Fruit fly (Drosophila melanogaster) whole organism, pupa: ENCODE measurements around the gene GXIVsPLA2.

Experiments used
- CG10348 ChIP-seq: fragments of 200-800 bp; sonication (Bioruptor generic); IDR thresholded peaks from 2 replicates; pipeline ENCODE4 v1.3.6; 2022; ENCODE audit warnings: missing biosample characterization, missing genetic modification characterization
- CG12605 ChIP-seq: fragments of 200-800 bp; sonication (Bioruptor generic); IDR thresholded peaks from 2 replicates; pipeline ENCODE4 v1.3.6; 2022; ENCODE audit warnings: missing biosample characterization, missing genetic modification characterization
- CG13204 ChIP-seq: fragments of 200-800 bp; sonication (Bioruptor generic); optimal IDR thresholded peaks from 2 replicates; lab custom pipeline; 2018; ENCODE audit warnings: missing biosample characterization, mild to moderate bottlenecking, missing genetic modification characterization, moderate library complexity
- CG14655 ChIP-seq: fragments of 200-800 bp; sonication (Bioruptor generic); optimal IDR thresholded peaks from 3 replicates; lab custom pipeline; 2017; ENCODE audit warnings: mild to moderate bottlenecking, missing biosample characterization, missing genetic modification reagents, missing genetic modification characterization
- CG15710 ChIP-seq: fragments of 200-800 bp; sonication (Bioruptor generic); optimal IDR thresholded peaks from 2 replicates; lab custom pipeline; 2018; ENCODE audit warnings: missing biosample characterization, mild to moderate bottlenecking, missing genetic modification characterization, moderate library complexity
- CG17806 ChIP-seq: fragments of 200-800 bp; sonication (Bioruptor generic); optimal IDR thresholded peaks from 2 replicates; lab custom pipeline; 2018; ENCODE audit warnings: missing biosample characterization, mild to moderate bottlenecking, missing genetic modification characterization, moderate library complexity
- CG32121 ChIP-seq: fragments of 200-800 bp; sonication (Bioruptor generic); IDR thresholded peaks from 2 replicates; pipeline ENCODE4 v1.3.6; 2022; ENCODE audit warnings: missing biosample characterization, missing genetic modification characterization
- CG34367 ChIP-seq: fragments of 200-800 bp; sonication (Bioruptor generic); optimal IDR thresholded peaks from 2 replicates; lab custom pipeline; 2018; ENCODE audit warnings: missing biosample characterization, mild to moderate bottlenecking, missing genetic modification characterization
- CG4496 ChIP-seq: fragments of 200-800 bp; sonication (Bioruptor generic); IDR thresholded peaks from 3 replicates; pipeline ENCODE4 v1.3.6; 2022; ENCODE audit warnings: missing biosample characterization, missing genetic modification characterization
- CG8159 ChIP-seq: fragments of 200-800 bp; sonication (Bioruptor generic); optimal IDR thresholded peaks from 3 replicates; lab custom pipeline; 2018; ENCODE audit warnings: missing biosample characterization, mild to moderate bottlenecking, missing genetic modification characterization, moderate library complexity
- CG8301 ChIP-seq: fragments of 200-800 bp; sonication (Bioruptor generic); optimal IDR thresholded peaks from 2 replicates; lab custom pipeline; 2018; ENCODE audit warnings: missing biosample characterization, mild to moderate bottlenecking, missing genetic modification characterization
- CG9948 ChIP-seq: fragments of 200-800 bp; sonication (Bioruptor generic); optimal IDR thresholded peaks from 2 replicates; lab custom pipeline; 2018; ENCODE audit warnings: missing biosample characterization, mild to moderate bottlenecking, missing genetic modification characterization, moderate library complexity
- D1 ChIP-seq: fragments of 200-800 bp; sonication (Bioruptor generic); optimal IDR thresholded peaks from 2 replicates; lab custom pipeline; 2018; ENCODE audit warnings: missing biosample characterization, mild to moderate bottlenecking, missing genetic modification characterization, moderate library complexity
- EcR ChIP-seq: fragments of 200-800 bp; sonication (Bioruptor generic); optimal IDR thresholded peaks from 3 replicates; lab custom pipeline; 2019; ENCODE audit warnings: missing biosample characterization, missing genetic modification characterization, mild to moderate bottlenecking, moderate library complexity, missing genetic modification reagents
- Ets98B ChIP-seq: fragments of 200-800 bp; sonication (Bioruptor generic); IDR thresholded peaks from 2 replicates; pipeline ENCODE4 v1.3.6; 2022; ENCODE audit warnings: missing biosample characterization, missing genetic modification characterization
- Pif1A ChIP-seq: fragments of 200-800 bp; sonication (Bioruptor generic); optimal IDR thresholded peaks from 3 replicates; lab custom pipeline; 2016; ENCODE audit warnings: missing biosample characterization, missing genetic modification characterization
- Pif1B ChIP-seq: fragments of 200-800 bp; sonication (Bioruptor generic); optimal IDR thresholded peaks from 3 replicates; lab custom pipeline; 2016; ENCODE audit warnings: missing biosample characterization, missing genetic modification characterization
- Snoo ChIP-seq: fragments of 200-800 bp; sonication (Bioruptor generic); optimal IDR thresholded peaks from 3 replicates; lab custom pipeline; 2017; ENCODE audit warnings: missing biosample characterization, mild to moderate bottlenecking, missing genetic modification characterization, inconsistent platforms
- fd96Ca ChIP-seq: fragments of 200-800 bp; sonication (Bioruptor generic); IDR thresholded peaks from 3 replicates; pipeline ENCODE4 v1.3.6; 2022; ENCODE audit warnings: missing biosample characterization, missing genetic modification characterization
- gl ChIP-seq: fragments of 200-800 bp; sonication (Bioruptor generic); optimal IDR thresholded peaks from 2 replicates; lab custom pipeline; 2018; ENCODE audit warnings: missing biosample characterization, mild to moderate bottlenecking, missing genetic modification characterization
- rn ChIP-seq: fragments of 200-800 bp; sonication (Bioruptor generic); IDR thresholded peaks from 2 replicates; pipeline ENCODE4 v1.3.6; 2022; ENCODE audit warnings: missing biosample characterization, missing genetic modification characterization

GXIVsPLA2 gene

dm6 chr3L:15999358-16000005 is 44.6 kb downstream of the GXIVsPLA2 start:
- TF ChIP-seq CG17806 (tag; lab: Kevin White, UChicago), result peak; percentile 3
- no peak for TF ChIP-seq Ets98B (GFP tag; lab: Robert Waterston, UW)
- no peak for TF ChIP-seq CG13204 (GFP tag; lab: Kevin White, UChicago)

dm6 chr3L:16001164-16001679 is 46.3 kb downstream of the GXIVsPLA2 start:
- peak; percentile 74 for TF ChIP-seq CG14655 (GFP tag; lab: Kevin White, UChicago)
- TF ChIP-seq fd96Ca, result no peak
- peak; percentile 77 for TF ChIP-seq Ets98B (GFP tag; lab: Robert Waterston, UW)
- peak; percentile 73 for TF ChIP-seq CG8301 (tag; lab: Kevin White, UChicago)
- TF ChIP-seq CG17806 (tag; lab: Kevin White, UChicago), result peak; percentile 10
- TF ChIP-seq CG10348, result peak; percentile 60; the same call in 1 of the 2 replicates
- TF ChIP-seq CG32121 (GFP tag; lab: Robert Waterston, UW), result peak; percentile 88
- no peak for TF ChIP-seq D1 (tag; lab: Kevin White, UChicago)
- TF ChIP-seq Pif1A (GFP tag; lab: Kevin White, UChicago), result peak; percentile 62
- TF ChIP-seq CG12605, result peak; percentile 30; the same call in 1 of the 2 replicates
- peak; percentile 27 for TF ChIP-seq CG15710
- TF ChIP-seq CG34367, result no peak

- TF ChIP-seq rn (GFP tag; lab: Robert Waterston, UW), result no peak
- peak; percentile 60 for TF ChIP-seq Pif1A (GFP tag; lab: Kevin White, UChicago)
- TF ChIP-seq CG8301 (tag; lab: Kevin White, UChicago), result peak; percentile 52
- TF ChIP-seq Ets98B (GFP tag; lab: Robert Waterston, UW), result peak; percentile 62
- TF ChIP-seq Pif1B (GFP tag; lab: Kevin White, UChicago), result peak; percentile 37
- no peak for TF ChIP-seq CG10348
- TF ChIP-seq CG14655 (GFP tag; lab: Kevin White, UChicago), result peak; percentile 62
- TF ChIP-seq CG17806 (tag; lab: Kevin White, UChicago), result peak; percentile 12
- peak; percentile 32 for TF ChIP-seq CG15710
- no peak for TF ChIP-seq CG8159 (tag; lab: Kevin White, UChicago)
- peak; percentile 84 for TF ChIP-seq CG12605
- TF ChIP-seq CG9948 (tag; lab: Kevin White, UChicago), result peak; percentile 1
- TF ChIP-seq D1 (tag; lab: Kevin White, UChicago), result no peak
- no peak for TF ChIP-seq Snoo (tag; lab: Kevin White, UChicago)
- peak; percentile 26 for TF ChIP-seq CG34367
- peak; percentile 78 for TF ChIP-seq gl
- TF ChIP-seq CG13204 (GFP tag; lab: Kevin White, UChicago), result peak; percentile 41
- TF ChIP-seq EcR (GFP tag; lab: Kevin White, UChicago), result no peak
- no peak; the same call in 1 of the 3 replicates for TF ChIP-seq fd96Ca
- peak; percentile 48; the same call in 1 of the 2 replicates for TF ChIP-seq CG32121 (GFP tag; lab: Robert Waterston, UW)
- TF ChIP-seq CG4496 (GFP tag; lab: Robert Waterston, UW), result no peak
Measured at dm6 chr3L:16002116-16002716, 47.3 kb downstream of the GXIVsPLA2 start.

- peak; percentile 28 for TF ChIP-seq EcR (GFP tag; lab: Kevin White, UChicago)
- TF ChIP-seq CG10348, result no peak
- peak; percentile 57; the same call in 1 of the 3 replicates for TF ChIP-seq CG4496 (GFP tag; lab: Robert Waterston, UW)
- TF ChIP-seq D1 (tag; lab: Kevin White, UChicago), result peak; percentile 11
- peak; percentile 80; the same call in 2 of the 3 replicates for TF ChIP-seq fd96Ca
- peak; percentile 91 for TF ChIP-seq CG12605
- peak; percentile 34 for TF ChIP-seq CG8301 (tag; lab: Kevin White, UChicago)
- TF ChIP-seq CG9948 (tag; lab: Kevin White, UChicago), result peak; percentile 44
- TF ChIP-seq Ets98B (GFP tag; lab: Robert Waterston, UW), result peak; percentile 76
- peak; percentile 65 for TF ChIP-seq Pif1B (GFP tag; lab: Kevin White, UChicago)
- TF ChIP-seq Snoo (tag; lab: Kevin White, UChicago), result peak; percentile 8
- peak; percentile 75 for TF ChIP-seq CG34367
- peak; percentile 42 for TF ChIP-seq CG17806 (tag; lab: Kevin White, UChicago)
- no peak for TF ChIP-seq rn (GFP tag; lab: Robert Waterston, UW)
- TF ChIP-seq gl, result peak; percentile 87
- TF ChIP-seq CG13204 (GFP tag; lab: Kevin White, UChicago), result peak; percentile 84
- TF ChIP-seq CG8159 (tag; lab: Kevin White, UChicago), result peak; percentile 56
- peak; percentile 47 for TF ChIP-seq CG32121 (GFP tag; lab: Robert Waterston, UW)
- TF ChIP-seq CG14655 (GFP tag; lab: Kevin White, UChicago), result peak; percentile 72
- peak; percentile 69 for TF ChIP-seq Pif1A (GFP tag; lab: Kevin White, UChicago)
- peak; percentile 70 for TF ChIP-seq CG15710
- TF ChIP-seq, all 21 proteins: peak for 19
Measured at dm6 chr3L:16004401-16005237, 49.7 kb downstream of the GXIVsPLA2 start, which contains the start of the genes hzg and mRpS31. TSS of gene hzg (minus strand) at chr3L:16004736. TSS of gene mRpS31 (plus strand) at chr3L:16005193.
